Fruit fly (Drosophila melanogaster) ovary, adult (tissue): ENCODE measurements around the gene Traf6.

Experiments
- CG17801 ChIP-seq: fragments of 200-800 bp; optimal IDR thresholded peaks from 2 replicates; lab custom pipeline; 2019; ENCODE audit warnings: missing biosample characterization, mild to moderate bottlenecking, missing genetic modification characterization, moderate library complexity; ENCODE audit not compliant: partially characterized antibody

Traf6 gene

DNA sequence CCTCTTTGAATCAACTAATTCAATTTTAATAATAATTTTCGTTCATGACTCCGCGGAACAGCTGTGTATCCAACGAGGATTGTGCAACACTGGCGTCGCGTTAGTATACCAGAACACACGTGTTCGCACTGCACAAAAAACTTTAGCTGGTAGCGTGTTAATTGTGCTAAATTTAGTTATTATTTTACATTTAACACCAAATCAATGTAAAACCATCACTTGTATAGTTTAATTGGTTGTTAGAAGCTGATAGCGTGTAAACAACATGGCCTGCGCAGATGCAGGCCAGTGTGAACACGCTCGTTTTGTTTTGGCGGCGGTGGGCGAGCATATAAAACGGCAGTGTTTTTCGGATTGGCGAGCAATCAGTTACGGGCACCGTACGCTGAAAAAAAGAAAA lies at the start of gene Traf6, which contains the start of gene GIIIspla2:
Gene Traf6, minus strand, starts transcription at position 93 of the 400 bp plus-strand sequence.
Gene GIIIspla2, plus strand, starts transcription at position 335 of the 400 bp plus-strand sequence.
- peak; percentile 72 for TF ChIP-seq CG17801 (GFP tag; lab: Kevin White, UChicago)

DNA sequence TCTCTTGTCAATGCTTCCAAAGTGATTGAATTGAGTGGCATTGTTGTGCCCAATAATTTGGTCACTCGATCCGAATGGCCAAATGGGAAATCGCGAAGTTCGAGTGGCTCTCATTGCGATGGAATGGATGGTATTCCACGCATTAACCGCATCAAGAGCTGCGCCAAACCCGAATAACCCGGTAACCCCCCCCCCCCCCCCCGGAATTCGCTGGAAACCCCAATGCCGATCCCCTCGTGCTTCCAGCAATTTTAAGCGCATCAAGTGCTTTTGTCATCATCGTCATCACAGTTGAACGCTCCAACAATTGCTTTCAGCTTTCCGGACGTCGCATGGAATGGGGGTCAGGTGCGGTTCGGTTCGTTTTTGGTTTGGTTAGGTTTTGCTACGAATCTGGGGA lies 49.4 kb upstream of the Traf6 start:
- no peak for TF ChIP-seq CG17801 (GFP tag; lab: Kevin White, UChicago)

- TF ChIP-seq CG17801 (GFP tag; lab: Kevin White, UChicago): no peak
Measured at dm6 chrX:8205625-8206252, 48.6 kb upstream of the Traf6 start.

DNA sequence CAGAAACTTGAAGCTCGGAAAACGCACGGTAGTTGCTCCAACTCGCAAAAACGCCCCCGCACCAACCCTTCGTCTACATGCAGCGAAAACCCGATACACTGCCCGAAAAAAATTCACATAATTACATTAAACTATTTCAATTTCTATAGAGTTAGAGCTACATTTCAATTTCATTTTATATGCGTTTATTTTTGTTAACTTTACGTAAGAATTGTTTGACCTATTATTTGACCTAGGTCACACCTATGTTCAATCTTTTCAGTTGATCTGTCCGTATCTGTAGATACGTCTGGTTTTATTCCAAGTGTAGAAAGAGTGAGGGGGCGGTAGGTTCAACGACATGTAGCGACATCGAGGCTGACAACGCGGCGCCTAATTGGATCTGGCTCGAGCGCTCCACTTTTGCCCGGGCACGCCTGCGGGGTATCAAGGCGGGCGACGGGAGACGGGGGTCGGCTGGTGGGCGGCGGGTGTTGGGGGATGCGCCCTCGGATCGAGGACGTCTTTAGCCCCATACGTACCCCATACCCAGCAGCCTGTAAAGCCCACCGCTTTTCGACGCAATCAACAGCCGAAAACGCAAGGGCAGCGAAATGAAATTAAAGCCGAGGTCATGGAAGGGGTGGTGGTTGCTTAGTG lies 45.7 kb upstream of the Traf6 start:
- TF ChIP-seq CG17801 (GFP tag; lab: Kevin White, UChicago): no peak

- no peak for TF ChIP-seq CG17801 (GFP tag; lab: Kevin White, UChicago)
Measured at dm6 chrX:8198935-8199580, 41.9 kb upstream of the Traf6 start.

DNA sequence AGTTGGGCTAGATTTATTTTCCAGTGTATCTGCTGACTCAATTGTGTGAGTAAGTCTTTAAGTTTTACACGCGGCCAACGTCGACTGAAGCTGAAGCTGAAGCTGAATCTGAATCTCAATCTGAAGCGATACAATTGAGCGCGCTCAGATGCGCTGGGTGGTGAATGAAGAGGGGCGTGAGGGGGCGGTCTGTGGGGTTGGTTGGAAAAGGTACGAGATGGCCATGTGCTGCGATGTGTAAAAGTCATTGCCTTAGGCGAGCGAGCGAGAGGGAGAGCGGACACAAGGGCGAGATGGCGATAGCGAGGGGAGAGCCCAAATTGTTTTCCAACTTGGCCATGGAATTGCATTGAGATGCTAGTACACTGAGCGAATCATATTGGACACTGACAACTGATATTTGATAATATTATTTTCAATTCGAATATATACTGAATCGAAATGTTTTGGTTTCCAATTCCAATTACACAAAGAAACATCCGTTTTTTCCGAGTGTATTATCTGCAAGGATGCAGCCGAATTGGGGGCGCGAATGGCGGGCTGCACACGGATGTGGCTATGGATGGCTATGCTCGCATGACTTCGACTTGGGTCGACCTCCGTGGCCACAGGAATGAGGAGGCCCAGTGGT lies 39.5 kb upstream of the Traf6 start:
- TF ChIP-seq CG17801 (GFP tag; lab: Kevin White, UChicago): no peak

DNA sequence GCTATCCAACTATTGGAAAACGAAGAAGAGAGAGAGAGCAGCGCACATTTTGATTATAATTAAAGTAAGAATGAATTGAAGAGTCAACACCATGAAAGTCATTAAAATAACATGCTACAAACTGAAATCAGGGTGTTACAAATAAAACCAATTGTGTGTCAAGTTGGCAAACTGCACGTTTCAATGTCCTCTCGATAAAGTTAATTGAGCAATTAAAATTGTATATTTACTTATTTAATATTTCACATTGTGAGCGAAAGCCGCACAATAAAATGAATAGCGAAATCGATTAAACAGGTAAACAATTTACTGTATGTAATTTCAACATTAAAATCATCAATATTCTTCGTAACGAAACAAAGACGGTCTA lies 39.0 kb upstream of the Traf6 start:
- TF ChIP-seq CG17801 (GFP tag; lab: Kevin White, UChicago): no peak

DNA sequence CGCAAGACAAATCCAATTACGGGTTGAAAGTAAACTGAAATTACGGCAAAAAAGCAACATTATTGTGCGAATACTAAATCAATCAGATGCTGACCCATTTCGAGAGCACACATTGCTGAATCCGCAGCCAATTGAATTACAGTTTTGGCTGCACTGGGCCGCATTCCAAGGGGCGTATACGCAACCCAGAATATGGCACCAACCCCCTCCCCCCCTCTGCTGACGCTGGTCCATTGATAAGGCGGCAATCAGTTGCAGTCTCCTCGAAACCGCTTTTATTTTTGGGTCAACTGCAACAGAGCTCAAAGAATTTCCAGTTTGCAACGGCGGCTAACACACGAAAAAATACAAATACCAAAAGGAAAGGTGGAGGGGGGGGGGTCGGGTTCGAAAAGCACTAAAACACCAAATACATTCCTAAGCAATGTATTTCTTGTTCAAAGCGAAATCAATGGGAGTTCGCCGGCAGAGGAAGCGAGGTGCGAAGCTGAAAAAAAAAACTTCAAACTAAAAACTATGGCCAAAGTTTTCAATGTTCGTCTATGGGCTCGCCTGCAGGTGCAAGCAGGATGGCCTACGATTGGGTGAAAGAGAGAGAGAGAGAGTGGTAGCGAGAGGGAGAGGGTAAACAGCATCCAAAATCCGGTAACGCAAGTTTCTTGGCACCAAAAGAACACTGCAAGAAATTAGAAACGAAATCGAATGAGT lies 38.4 kb upstream of the Traf6 start:
- TF ChIP-seq CG17801 (GFP tag; lab: Kevin White, UChicago): no peak

DNA sequence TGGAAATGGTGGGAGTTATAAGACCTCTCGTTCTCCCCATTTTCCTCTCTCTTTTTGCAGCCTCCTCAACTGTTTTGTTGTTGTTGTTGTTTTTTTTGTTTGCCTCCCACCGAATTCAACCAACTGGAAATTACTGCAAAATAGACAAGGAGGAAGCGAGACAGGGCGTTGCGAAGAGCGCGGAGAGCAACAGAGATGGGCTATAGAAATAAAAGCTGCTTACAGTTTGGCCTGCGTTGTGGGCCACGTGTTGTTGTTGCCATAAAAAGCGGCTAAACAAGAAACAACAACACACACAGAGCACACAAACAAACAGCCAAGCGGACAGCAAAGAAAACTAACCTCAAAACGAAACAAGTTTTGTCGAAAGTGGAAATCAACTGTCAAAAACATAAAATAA lies 37.4 kb upstream of the Traf6 start:
- TF ChIP-seq CG17801 (GFP tag; lab: Kevin White, UChicago): no peak

DNA sequence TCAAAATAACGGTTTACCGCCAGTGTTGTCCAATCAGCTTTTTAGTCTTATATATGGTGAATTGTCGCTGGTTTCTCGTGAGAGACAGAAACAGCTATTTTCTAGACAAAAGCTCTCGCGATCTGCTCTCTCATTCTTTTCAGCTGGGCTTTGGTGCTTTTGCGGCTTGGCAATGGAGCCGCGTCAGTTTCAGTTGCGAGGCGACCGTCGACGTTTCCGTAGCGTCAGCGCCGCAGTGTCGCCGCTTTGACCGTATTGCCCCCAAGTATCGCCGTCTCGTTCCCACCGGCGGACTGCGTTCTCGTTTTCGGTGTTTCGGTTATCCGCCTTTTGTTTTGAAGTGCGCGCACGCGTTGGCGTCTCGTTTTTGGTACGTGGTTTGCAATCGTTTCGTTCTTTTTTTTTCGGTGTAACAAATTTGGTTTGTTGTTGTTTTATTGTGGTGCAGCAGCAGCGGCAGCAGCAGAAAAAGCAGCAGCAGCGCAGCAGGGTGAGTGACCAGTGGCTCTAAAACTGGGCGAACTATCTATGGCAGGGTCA lies 35.9 kb upstream of the Traf6 start:
- peak; percentile 83 for TF ChIP-seq CG17801 (GFP tag; lab: Kevin White, UChicago)

DNA sequence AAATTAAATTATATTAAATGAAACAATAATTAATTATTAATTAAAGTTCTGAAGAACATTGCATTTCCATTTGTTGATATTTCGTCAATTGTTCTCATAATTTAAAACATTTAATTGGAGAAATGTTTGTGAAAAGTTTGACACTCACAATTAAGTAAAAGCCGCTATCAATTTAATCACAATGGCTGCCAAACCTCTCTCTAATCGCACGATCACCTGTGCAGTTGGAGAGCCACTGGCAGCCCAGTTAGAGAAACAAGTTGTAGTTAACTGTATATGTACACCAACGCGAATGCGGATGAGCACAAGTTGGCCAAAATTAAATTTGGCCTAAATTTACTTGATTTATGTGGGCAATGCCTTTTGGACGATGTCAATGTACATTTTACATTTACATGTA lies 35.0 kb upstream of the Traf6 start:
- TF ChIP-seq CG17801 (GFP tag; lab: Kevin White, UChicago): no peak

DNA sequence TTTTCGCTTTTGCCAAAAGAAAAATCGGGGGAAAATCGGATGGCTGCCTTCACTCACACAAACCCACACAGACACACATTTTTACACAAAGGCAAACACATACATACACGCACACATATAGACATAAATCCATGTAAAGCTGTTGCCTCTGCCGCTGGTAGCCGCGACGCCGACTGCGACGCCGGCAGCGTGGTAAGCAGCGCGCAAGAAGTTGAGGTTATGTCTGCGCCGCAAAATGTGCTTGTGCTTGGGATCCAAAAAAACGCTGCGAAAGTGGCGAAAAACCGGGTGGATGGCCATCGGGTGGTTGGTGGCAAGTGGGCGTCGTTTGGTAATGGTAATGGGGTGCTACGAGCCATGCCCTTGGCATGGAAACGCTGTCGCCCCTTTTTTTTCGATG lies 22.7 kb upstream of the Traf6 start:
- TF ChIP-seq CG17801 (GFP tag; lab: Kevin White, UChicago): no peak

dm6 chrX:8178989-8179388 lies 21.8 kb upstream of the Traf6 start:
- TF ChIP-seq CG17801 (GFP tag; lab: Kevin White, UChicago): no peak

DNA sequence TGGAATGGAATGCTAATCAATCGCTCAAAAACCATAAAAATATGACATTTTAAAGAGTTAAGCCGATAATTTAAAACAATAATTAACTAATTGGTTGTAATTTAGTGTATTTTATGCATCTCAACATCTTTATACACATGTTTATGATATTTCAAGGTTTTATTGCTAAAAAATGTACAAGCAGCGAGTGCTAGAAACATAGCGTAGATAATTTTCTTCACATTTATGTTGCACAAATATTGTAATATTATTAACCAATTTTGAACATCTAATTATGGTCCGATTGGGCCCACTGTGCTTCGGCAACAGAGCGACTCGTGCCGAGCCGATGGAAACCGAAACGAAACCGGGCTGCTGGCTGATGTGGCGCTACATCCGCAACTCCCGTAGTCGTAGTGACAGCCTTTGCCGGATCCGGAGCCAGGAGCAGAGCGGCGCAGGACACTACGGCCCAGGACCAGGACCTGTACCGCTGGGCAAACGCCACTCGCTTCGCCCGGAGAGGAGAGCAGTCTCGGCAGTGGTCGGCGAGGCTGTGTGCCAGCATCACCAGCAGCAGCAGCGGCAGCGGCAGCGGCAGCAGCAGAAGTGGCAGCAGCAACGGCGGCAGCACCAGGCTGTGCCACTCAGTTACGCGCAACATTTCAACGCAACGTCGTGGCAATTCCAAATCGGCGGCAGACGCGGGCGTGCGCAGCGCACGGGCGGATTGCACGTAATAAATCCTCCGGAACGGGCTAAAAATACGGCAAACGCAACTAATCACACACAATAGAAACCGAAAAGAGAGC lies 21.2 kb upstream of the Traf6 start, which contains the start of gene sdt:
Gene sdt, plus strand, starts transcription at position 385 of the 791 bp plus-strand sequence.
- TF ChIP-seq CG17801 (GFP tag; lab: Kevin White, UChicago): no peak
